Worm (Caenorhabditis elegans) whole organism, L4 larva: Measurements from ENCODE around the gene fbxb-34.

Experiments used
- F26F4.8 ChIP-seq: fragments of 200-800 bp; sonication (Bioruptor generic); conservative IDR thresholded peaks from 2 replicates; pipeline ENCODE4 v1.3.6; 2022; ENCODE audit warnings: missing genetic modification characterization, missing compliant biosample characterization
- R02D3.7 ChIP-seq: fragments of 150-350 bp; sonication (generic microtip); optimal IDR thresholded peaks from 3 replicates; lab custom pipeline; 2014; ENCODE audit warnings: missing biosample characterization, missing genetic modification characterization
- T26A8.4 ChIP-seq: fragments of 200-800 bp; sonication (Bioruptor generic); IDR thresholded peaks from 2 replicates; pipeline ENCODE4 v1.3.6; 2022; ENCODE audit warnings: missing genetic modification characterization, missing compliant biosample characterization
- gei-8 ChIP-seq: fragments of 200-800 bp; sonication (Bioruptor generic); optimal IDR thresholded peaks from 2 replicates; lab custom pipeline; 2018; ENCODE audit warnings: mild to moderate bottlenecking, missing genetic modification characterization, missing compliant biosample characterization
- hif-1 ChIP-seq, 2 experiments: sonication (generic microtip); optimal IDR thresholded peaks; 2 replicates each; lab custom pipeline; 2016 to 2017; ENCODE audit warnings: missing compliant biosample characterization in 2 of 2, missing genetic modification characterization in 2 of 2, missing genetic modification reagents in 2 of 2, missing genotype in 2 of 2, mild to moderate bottlenecking in 1 of 2
- lir-3 ChIP-seq: sonication (generic microtip); optimal IDR thresholded peaks from 2 replicates; lab custom pipeline; 2016; ENCODE audit warnings: mild to moderate bottlenecking, missing genetic modification characterization, missing compliant biosample characterization
- nhr-10 ChIP-seq: fragments of 150-350 bp; optimal IDR thresholded peaks from 2 replicates; lab custom pipeline; 2014; ENCODE audit warnings: missing biosample characterization, missing genetic modification characterization
- skn-1 ChIP-seq: fragments of 150-350 bp; optimal IDR thresholded peaks from 2 replicates; lab custom pipeline; 2014; ENCODE audit warnings: missing biosample characterization, missing genetic modification characterization

DNA sequence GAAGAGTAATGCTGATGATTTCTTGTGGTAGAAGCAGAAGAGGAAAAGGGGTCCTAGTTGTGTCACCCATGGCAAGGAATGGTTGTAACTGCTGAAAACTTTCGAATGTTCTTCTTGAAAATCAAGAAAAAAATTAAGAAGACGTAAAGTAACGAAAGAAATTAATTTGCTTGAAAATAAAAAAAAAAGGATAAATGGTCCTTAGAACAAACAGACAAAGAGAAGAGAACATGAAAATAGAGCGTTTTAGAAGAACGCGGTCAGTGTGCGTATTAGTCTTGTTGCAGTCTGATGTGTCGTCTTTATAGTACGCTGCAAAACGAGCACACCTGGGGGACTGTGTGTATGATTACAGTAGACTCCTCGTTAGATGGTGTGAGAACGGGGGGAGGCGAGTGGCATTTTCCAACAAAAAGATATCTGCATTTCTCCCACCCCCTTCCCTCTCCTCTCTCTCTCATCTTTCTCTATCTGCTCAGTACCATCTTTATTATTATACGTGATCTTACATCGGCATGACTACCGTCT lies 3.2 kb upstream of the fbxb-34 start, which contains the start of the genes W08F4.12 and W08F4.13:
- TF ChIP-seq skn-1 (tag; lab: Kevin White, UChicago) (no peak), nhr-10 (tag; lab: Kevin White, UChicago) (no peak), lir-3 (no peak), F26F4.8 (GFP tag; lab: Robert Waterston, UW) (no peak), T26A8.4 (GFP tag; lab: Robert Waterston, UW) (no peak), R02D3.7 (tag; lab: Kevin White, UChicago) (no peak), hif-1 (tag; optimal IDR thresholded peaks at IDR 0.05; lab: Kevin White, UChicago) (no peak), gei-8 (GFP tag; lab: Kevin White, UChicago) (no peak)
